Worm (Caenorhabditis elegans): ENCODE results near the gene nyn-1.

DNA sequence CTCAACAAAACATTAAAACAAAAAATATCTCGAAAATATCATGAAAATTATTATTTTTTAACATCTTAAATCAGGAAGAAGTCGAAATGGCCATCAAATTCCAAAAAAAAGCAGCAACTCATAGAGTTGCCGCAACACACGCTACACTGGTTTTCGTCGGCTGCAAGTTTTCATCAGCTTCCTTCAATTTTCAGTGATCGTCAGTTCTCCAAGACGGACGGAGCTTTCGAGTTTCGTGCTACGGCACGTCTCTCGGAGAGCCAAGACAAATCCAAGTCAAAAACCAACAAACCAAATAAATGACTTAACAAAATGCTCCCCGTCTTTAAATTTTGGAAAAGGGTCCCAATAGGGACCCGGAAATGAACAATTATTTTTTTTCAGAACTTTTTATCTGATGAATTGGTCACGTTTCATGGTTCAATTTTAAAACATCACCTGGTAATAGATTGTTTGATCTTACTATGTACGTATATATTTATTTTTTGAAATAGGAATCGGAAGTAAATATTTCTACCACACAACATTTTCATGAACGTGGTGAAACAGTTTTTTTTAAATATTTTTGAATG is 22.3 kb upstream of the nyn-1 start:
- TF ChIP-seq blmp-1 (tag; optimal IDR thresholded peaks at IDR 0.05): no peak
- TF ChIP-seq sox-4 (tag; optimal IDR thresholded peaks at IDR 0.05): no peak
- TF ChIP-seq snpc-4 (tag; optimal IDR thresholded peaks at IDR 0.05): no peak
- TF ChIP-seq mab-9 (GFP tag; IDR thresholded peaks at IDR 0.05): no peak
- no peak for TF ChIP-seq nhr-77 (tag; optimal IDR thresholded peaks at IDR 0.05)
- TF ChIP-seq sup-37 (GFP tag; optimal IDR thresholded peaks at IDR 0.05): no peak
- TF ChIP-seq dpl-1 (GFP tag; optimal IDR thresholded peaks at IDR 0.05): no peak
- no peak for TF ChIP-seq fos-1 (tag; optimal IDR thresholded peaks at IDR 0.05)
- no peak for TF ChIP-seq xbp-1 (tag; optimal IDR thresholded peaks at IDR 0.05)
- no peak for TF ChIP-seq Y116A8C.19 (tag; optimal IDR thresholded peaks at IDR 0.05; ENCODE audit: borderline replicate concordance)
- no peak for TF ChIP-seq lin-39 (tag; optimal IDR thresholded peaks at IDR 0.05)
- TF ChIP-seq mep-1 (tag; optimal IDR thresholded peaks at IDR 0.05): no peak
- no peak for TF ChIP-seq skn-1 (tag; optimal IDR thresholded peaks at IDR 0.05)
- no peak for TF ChIP-seq dsc-1 (tag; optimal IDR thresholded peaks at IDR 0.05)
